Fruit fly (Drosophila melanogaster) whole organism, wandering third instar larva: Measurements from ENCODE around the gene CG11147.

ENCODE experiments used
- CG9705 ChIP-seq: fragments of 200-800 bp; sonication (Bioruptor generic); optimal IDR thresholded peaks from 2 replicates; lab custom pipeline; 2018; ENCODE audit warnings: missing biosample characterization, mild to moderate bottlenecking, missing genetic modification characterization
- GATAd ChIP-seq: sonication (Bioruptor generic); optimal IDR thresholded peaks from 2 replicates; lab custom pipeline; 2016; ENCODE audit warnings: missing biosample characterization, missing genetic modification characterization
- HLH106 ChIP-seq: fragments of 200-800 bp; optimal IDR thresholded peaks from 3 replicates; lab custom pipeline; 2019; ENCODE audit warnings: missing biosample characterization, mild to moderate bottlenecking, missing genetic modification characterization, moderate library complexity
- Hnf4 ChIP-seq: fragments of 200-800 bp; sonication (Bioruptor generic); optimal IDR thresholded peaks from 2 replicates; lab custom pipeline; 2016; ENCODE audit warnings: missing biosample characterization, mild to moderate bottlenecking, missing genetic modification characterization
- Hr78 ChIP-seq: fragments of >200 bp; optimal IDR thresholded peaks from 2 replicates; lab custom pipeline; 2017; ENCODE audit warnings: missing biosample characterization, missing genetic modification characterization
- OdsH ChIP-seq: fragments of 200-800 bp; sonication (Bioruptor generic); optimal IDR thresholded peaks from 2 replicates; lab custom pipeline; 2016; ENCODE audit warnings: missing biosample characterization, mild to moderate bottlenecking, missing genetic modification characterization
- Vsx2 ChIP-seq: fragments of 200-300, 225-300 bp; sonication (Bioruptor generic); optimal IDR thresholded peaks from 2 replicates; lab custom pipeline; 2018; ENCODE audit warnings: missing biosample characterization, missing genetic modification characterization; ENCODE audit not compliant: partially characterized antibody
- br ChIP-seq: fragments of 200-800 bp; sonication (Bioruptor generic); optimal IDR thresholded peaks from 2 replicates; lab custom pipeline; 2016; ENCODE audit warnings: missing biosample characterization, missing genetic modification characterization
- dmrt93B ChIP-seq: fragments of 200-800 bp; sonication (Bioruptor generic); optimal IDR thresholded peaks from 2 replicates; lab custom pipeline; 2018; ENCODE audit warnings: missing biosample characterization, mild to moderate bottlenecking, missing genetic modification characterization
- foxo ChIP-seq, 2 experiments: fragments of 200-800 bp; sonication (Bioruptor generic); optimal IDR thresholded peaks; 2 replicates in 1 of 2; 3 replicates in 1 of 2; lab custom pipeline; 2016 to 2017; ENCODE audit warnings: missing biosample characterization in 2 of 2, missing genetic modification characterization in 2 of 2
- rgr ChIP-seq: fragments of 200-800 bp; sonication (Bioruptor generic); optimal IDR thresholded peaks from 3 replicates; lab custom pipeline; 2016; ENCODE audit warnings: missing biosample characterization, mild to moderate bottlenecking, missing genetic modification characterization
- tai ChIP-seq: sonication (Bioruptor generic); optimal IDR thresholded peaks from 2 replicates; lab custom pipeline; 2016; ENCODE audit warnings: missing biosample characterization, missing genetic modification characterization
- usp ChIP-seq: fragments of >200 bp; optimal IDR thresholded peaks from 2 replicates; lab custom pipeline; 2017; ENCODE audit warnings: missing biosample characterization, missing genetic modification characterization

The CG11147 gene

dm6 chr2L:5716580-5716979 lies 24.5 kb downstream of the CG11147 start, which contains the start of the genes CG14007 and CG34011:
Gene CG14007, minus strand, starts transcription at chr2L:5716680.
Gene CG34011, plus strand, starts transcription at chr2L:5716701.
- TF ChIP-seq GATAd (GFP tag; lab: Kevin White, UChicago): no peak
- no peak for TF ChIP-seq OdsH
- no peak for TF ChIP-seq Hnf4 (GFP tag; lab: Kevin White, UChicago)
- no peak for TF ChIP-seq Hr78 (GFP tag; lab: Kevin White, UChicago)
- no peak for TF ChIP-seq br (GFP tag; lab: Kevin White, UChicago)
- no peak for TF ChIP-seq rgr (GFP tag; lab: Kevin White, UChicago)
- TF ChIP-seq CG9705 (GFP tag; lab: Kevin White, UChicago): no peak
- TF ChIP-seq tai (GFP tag; lab: Kevin White, UChicago): no peak
- no peak for TF ChIP-seq dmrt93B
- TF ChIP-seq foxo (GFP tag; optimal IDR thresholded peaks at IDR 0.05; lab: Kevin White, UChicago): no peak
- TF ChIP-seq HLH106 (tag; lab: Kevin White, UChicago): no peak

- TF ChIP-seq usp (GFP tag; lab: Kevin White, UChicago) (no peak), Vsx2 (GFP tag; lab: Kevin White, UChicago) (no peak)
Measured at dm6 chr2L:5706074-5706473, 35.0 kb downstream of the CG11147 start, which contains the start of gene CG7236. Gene CG7236, plus strand, starts transcription at chr2L:5706374.
